Fruit fly (Drosophila melanogaster) whole organism, embryonic: ENCODE data around the gene kibra.

Experiments used
- B-H1 ChIP-seq: fragments of 200-800 bp; sonication (Bioruptor generic); IDR thresholded peaks from 3 replicates; pipeline ENCODE4 v1.3.6; 2022; ENCODE audit warnings: missing biosample characterization, missing genetic modification characterization
- CG10366 ChIP-seq: fragments of 200-800 bp; sonication (Bioruptor generic); IDR thresholded peaks from 2 replicates; pipeline ENCODE4 v1.3.6; 2022; ENCODE audit warnings: missing biosample characterization, missing genetic modification characterization
- CG10654 ChIP-seq: fragments of 200-800 bp; sonication (Bioruptor generic); optimal IDR thresholded peaks from 2 replicates; lab custom pipeline; 2016; ENCODE audit warnings: missing biosample characterization, missing genetic modification characterization
- CG11723 ChIP-seq: fragments of 200-800 bp; sonication (Bioruptor generic); optimal IDR thresholded peaks from 2 replicates; lab custom pipeline; 2017; ENCODE audit warnings: missing biosample characterization, mild to moderate bottlenecking, missing genetic modification characterization
- CG14441 ChIP-seq: fragments of 200-800 bp; sonication (Bioruptor generic); IDR thresholded peaks from 2 replicates; pipeline ENCODE4 v1.3.6; 2022; ENCODE audit warnings: missing biosample characterization, missing genetic modification characterization
- CG15073 ChIP-seq: fragments of 200-800 bp; sonication (Bioruptor generic); optimal IDR thresholded peaks from 2 replicates; lab custom pipeline; 2016; ENCODE audit warnings: missing biosample characterization, missing genetic modification characterization
- CG15269 ChIP-seq: fragments of 200-800 bp; sonication (Bioruptor generic); optimal IDR thresholded peaks from 2 replicates; lab custom pipeline; 2018; ENCODE audit warnings: missing biosample characterization, mild to moderate bottlenecking, missing genetic modification characterization, moderate library complexity
- CG2199 ChIP-seq: fragments of 200-800 bp; sonication (Bioruptor generic); IDR thresholded peaks from 3 replicates; pipeline ENCODE4 v1.3.6; 2022; ENCODE audit warnings: missing biosample characterization, missing genetic modification characterization
- CG30403 ChIP-seq: fragments of 200-800 bp; sonication (Bioruptor generic); optimal IDR thresholded peaks from 3 replicates; lab custom pipeline; 2016; ENCODE audit warnings: missing biosample characterization, missing genetic modification characterization
- CG31365 ChIP-seq: fragments of 200-800 bp; sonication (Bioruptor generic); optimal IDR thresholded peaks from 2 replicates; lab custom pipeline; 2018; ENCODE audit warnings: missing biosample characterization, mild to moderate bottlenecking, missing genetic modification characterization
- CG3281 ChIP-seq: fragments of 200-800 bp; sonication (Bioruptor generic); optimal IDR thresholded peaks from 3 replicates; lab custom pipeline; 2017; ENCODE audit warnings: missing biosample characterization, mild to moderate bottlenecking, missing genetic modification characterization
- CG34224 ChIP-seq: fragments of 200-800 bp; sonication (Bioruptor generic); IDR thresholded peaks from 3 replicates; pipeline ENCODE4 v1.3.6; 2022; ENCODE audit warnings: missing biosample characterization, missing genetic modification characterization; ENCODE audit not compliant: partially characterized antibody
- CG4730 ChIP-seq: fragments of 200-800 bp; sonication (Bioruptor generic); IDR thresholded peaks from 2 replicates; pipeline ENCODE4 v1.3.6; 2022; ENCODE audit warnings: missing biosample characterization, missing genetic modification characterization
- CG4820 ChIP-seq: fragments of 200-800 bp; sonication (Bioruptor generic); optimal IDR thresholded peaks from 3 replicates; lab custom pipeline; 2016; ENCODE audit warnings: missing biosample characterization, missing genetic modification characterization
- CG4854 ChIP-seq: fragments of 200-800 bp; sonication (Bioruptor generic); optimal IDR thresholded peaks from 2 replicates; lab custom pipeline; 2016; ENCODE audit warnings: missing biosample characterization, missing genetic modification characterization, inconsistent platforms
- CG8478 ChIP-seq: fragments of >200 bp; optimal IDR thresholded peaks from 2 replicates; lab custom pipeline; 2018
- CG9437 ChIP-seq: fragments of 200-800 bp; sonication (Bioruptor generic); optimal IDR thresholded peaks from 2 replicates; lab custom pipeline; 2018; ENCODE audit warnings: missing biosample characterization, mild to moderate bottlenecking, missing genetic modification characterization
- CkIIα-i1 ChIP-seq: fragments of 200-800 bp; sonication (Bioruptor generic); IDR thresholded peaks from 2 replicates; pipeline ENCODE4 v1.3.6; 2022; ENCODE audit warnings: missing biosample characterization, missing genetic modification characterization
- Dref ChIP-seq: fragments of 200-800 bp; sonication (Bioruptor generic); IDR thresholded peaks from 2 replicates; pipeline ENCODE4 v1.3.6; 2022; ENCODE audit warnings: missing biosample characterization, missing genetic modification characterization
- H2.0 ChIP-seq: fragments of 200-800 bp; sonication (Bioruptor generic); IDR thresholded peaks from 2 replicates; pipeline ENCODE4 v1.3.6; 2022; ENCODE audit warnings: missing biosample characterization, missing genetic modification characterization
- Hr3 ChIP-seq: fragments of 200-800 bp; sonication (Bioruptor generic); optimal IDR thresholded peaks from 3 replicates; lab custom pipeline; 2016; ENCODE audit warnings: missing biosample characterization, missing genetic modification characterization
- MBD-R2 ChIP-seq: fragments of 200-800 bp; sonication (Bioruptor generic); IDR thresholded peaks from 2 replicates; pipeline ENCODE4 v1.3.6; 2022; ENCODE audit warnings: missing biosample characterization, missing genetic modification characterization
- Meics ChIP-seq: fragments of 200-800 bp; sonication (Bioruptor generic); optimal IDR thresholded peaks from 2 replicates; lab custom pipeline; 2017; ENCODE audit warnings: missing biosample characterization, mild to moderate bottlenecking, missing genetic modification characterization
- Nf-YB ChIP-seq: fragments of 200-800 bp; sonication (Bioruptor generic); optimal IDR thresholded peaks from 3 replicates; lab custom pipeline; 2019; ENCODE audit warnings: missing biosample characterization, mild to moderate bottlenecking, missing genetic modification characterization, moderate library complexity
- Optix ChIP-seq: fragments of 200-800 bp; sonication (Bioruptor generic); IDR thresholded peaks from 3 replicates; pipeline ENCODE4 v1.3.6; 2022; ENCODE audit warnings: missing biosample characterization, missing genetic modification characterization
- Sry-β ChIP-seq: fragments of 200-800 bp; sonication (Bioruptor generic); optimal IDR thresholded peaks from 2 replicates; lab custom pipeline; 2018; ENCODE audit warnings: missing biosample characterization, mild to moderate bottlenecking, missing genetic modification characterization, moderate library complexity
- Ssrp ChIP-seq: fragments of 200-800 bp; sonication (Bioruptor generic); optimal IDR thresholded peaks from 2 replicates; lab custom pipeline; 2018; ENCODE audit warnings: missing biosample characterization, mild to moderate bottlenecking, missing genetic modification characterization, moderate library complexity
- ac ChIP-seq: fragments of 200-800 bp; sonication (Bioruptor generic); optimal IDR thresholded peaks from 3 replicates; lab custom pipeline; 2017; ENCODE audit warnings: missing biosample characterization, mild to moderate bottlenecking, missing genetic modification characterization
- ato ChIP-seq: fragments of 200-800 bp; sonication (Bioruptor generic); IDR thresholded peaks from 2 replicates; pipeline ENCODE4 v1.3.6; 2022; ENCODE audit warnings: missing biosample characterization, missing genetic modification characterization; ENCODE audit not compliant: partially characterized antibody
- cad ChIP-seq: fragments of >200 bp; optimal IDR thresholded peaks from 2 replicates; lab custom pipeline; 2017; ENCODE audit warnings: missing biosample characterization, missing genetic modification characterization
- cato ChIP-seq: fragments of 200-800 bp; sonication (Bioruptor generic); optimal IDR thresholded peaks from 2 replicates; lab custom pipeline; 2016; ENCODE audit warnings: missing biosample characterization, missing genetic modification characterization, borderline replicate concordance
- ci ChIP-seq: fragments of 200-800 bp; sonication (Bioruptor generic); IDR thresholded peaks from 3 replicates; pipeline ENCODE4 v1.3.6; 2022; ENCODE audit warnings: missing biosample characterization, missing genetic modification characterization
- danr ChIP-seq: fragments of 200-800 bp; sonication (Bioruptor generic); IDR thresholded peaks from 2 replicates; pipeline ENCODE4 v1.3.6; 2022; ENCODE audit warnings: missing biosample characterization, missing genetic modification characterization
- dati ChIP-seq: fragments of 200-800 bp; sonication (Bioruptor generic); IDR thresholded peaks from 2 replicates; pipeline ENCODE4 v1.3.6; 2022; ENCODE audit warnings: missing biosample characterization, missing genetic modification characterization
- eyg ChIP-seq: fragments of 200-800 bp; sonication (Bioruptor generic); optimal IDR thresholded peaks from 3 replicates; lab custom pipeline; 2016; ENCODE audit warnings: missing biosample characterization, missing genetic modification characterization
- fd102C ChIP-seq: fragments of 200-800 bp; sonication (Bioruptor generic); optimal IDR thresholded peaks from 2 replicates; lab custom pipeline; 2018; ENCODE audit warnings: missing biosample characterization, mild to moderate bottlenecking, missing genetic modification characterization, moderate library complexity
- gcm ChIP-seq: fragments of 200-800 bp; sonication (Bioruptor generic); optimal IDR thresholded peaks from 2 replicates; lab custom pipeline; 2019; ENCODE audit warnings: missing biosample characterization, mild to moderate bottlenecking, missing genetic modification characterization, moderate library complexity
- gfzf ChIP-seq: fragments of 200-800 bp; sonication (Bioruptor generic); optimal IDR thresholded peaks from 2 replicates; lab custom pipeline; 2016; ENCODE audit warnings: missing biosample characterization, mild to moderate bottlenecking, missing genetic modification characterization, moderate library complexity
- gsb-n ChIP-seq: fragments of 200-800 bp; sonication (Bioruptor generic); optimal IDR thresholded peaks from 3 replicates; lab custom pipeline; 2018; ENCODE audit warnings: missing biosample characterization, mild to moderate bottlenecking, missing genetic modification characterization
- lab ChIP-seq: fragments of 200-800 bp; sonication (Bioruptor generic); optimal IDR thresholded peaks from 3 replicates; lab custom pipeline; 2017; ENCODE audit warnings: missing biosample characterization, missing genetic modification characterization, mild to moderate bottlenecking, moderate library complexity, missing genetic modification reagents
- nom ChIP-seq: fragments of 200-800 bp; sonication (Bioruptor generic); optimal IDR thresholded peaks from 2 replicates; lab custom pipeline; 2017; ENCODE audit warnings: missing biosample characterization, missing genetic modification characterization, mild to moderate bottlenecking, moderate library complexity, missing genetic modification reagents
- phol ChIP-seq: fragments of 200-800 bp; sonication (Bioruptor generic); optimal IDR thresholded peaks from 3 replicates; lab custom pipeline; 2018; ENCODE audit warnings: missing biosample characterization, mild to moderate bottlenecking, missing genetic modification characterization, moderate library complexity
- row ChIP-seq: fragments of 200-800 bp; sonication (Bioruptor generic); IDR thresholded peaks from 3 replicates; pipeline ENCODE4 v1.3.6; 2022; ENCODE audit warnings: missing biosample characterization, missing genetic modification characterization
- slbo ChIP-seq: fragments of 200-800 bp; sonication (Bioruptor generic); IDR thresholded peaks from 2 replicates; pipeline ENCODE4 v1.3.6; 2022; ENCODE audit warnings: missing biosample characterization, missing genetic modification characterization
- sug ChIP-seq: fragments of 200-800 bp; optimal IDR thresholded peaks from 2 replicates; lab custom pipeline; 2019; ENCODE audit warnings: missing biosample characterization, mild to moderate bottlenecking, missing genetic modification characterization, moderate library complexity
- tin ChIP-seq: fragments of 200-800 bp; sonication (Bioruptor generic); optimal IDR thresholded peaks from 3 replicates; lab custom pipeline; 2016; ENCODE audit warnings: missing biosample characterization, missing genetic modification characterization
- toy ChIP-seq: fragments of 200-800 bp; sonication (Bioruptor generic); IDR thresholded peaks from 2 replicates; pipeline ENCODE4 v1.3.6; 2022; ENCODE audit warnings: missing biosample characterization, missing genetic modification characterization
- twi ChIP-seq: fragments of 200-800 bp; optimal IDR thresholded peaks from 2 replicates; lab custom pipeline; 2019; ENCODE audit warnings: missing biosample characterization, mild to moderate bottlenecking, missing genetic modification characterization, moderate library complexity
- wor ChIP-seq: fragments of 200-800 bp; sonication (Bioruptor generic); IDR thresholded peaks from 2 replicates; pipeline ENCODE4 v1.3.6; 2022; ENCODE audit warnings: missing biosample characterization, missing genetic modification characterization

Gene kibra

dm6 chr3R:14728713-14729685 lies 4.9 kb upstream of the kibra start (continued):
- TF ChIP-seq ato (GFP tag; lab: Robert Waterston, UW) (no peak), CG14441 (GFP tag; lab: Robert Waterston, UW) (peak; percentile 51; the same call in 1 of the 2 replicates), ac (no peak), gfzf (GFP tag; lab: Kevin White, UChicago) (peak; percentile 21), lab (GFP tag; lab: Kevin White, UChicago) (peak; percentile 64), Meics (peak; percentile 64), Ssrp (peak; percentile 67), toy (no peak), sug (tag; lab: Kevin White, UChicago) (no peak), eyg (GFP tag; lab: Kevin White, UChicago) (no peak), CG31365 (tag; lab: Kevin White, UChicago) (no peak), MBD-R2 (GFP tag; lab: Robert Waterston, UW) (peak; percentile 34; the same call in 1 of the 2 replicates), CG10654 (no peak), CG34224 (no peak), CG11723 (GFP tag; lab: Kevin White, UChicago) (peak; percentile 29), wor (GFP tag; lab: Robert Waterston, UW) (no peak), Dref (GFP tag; lab: Robert Waterston, UW) (no peak), gsb-n (tag; lab: Kevin White, UChicago) (no peak), Sry-β (GFP tag; lab: Kevin White, UChicago) (no peak), H2.0 (GFP tag; lab: Robert Waterston, UW) (peak; percentile 40; the same call in 1 of the 2 replicates), cato (GFP tag; lab: Kevin White, UChicago) (no peak), B-H1 (GFP tag; lab: Robert Waterston, UW) (peak; percentile 16; the same call in 1 of the 3 replicates), fd102C (no peak), CG10366 (GFP tag; lab: Robert Waterston, UW) (peak; percentile 67), CG9437 (GFP tag; lab: Kevin White, UChicago) (peak; percentile 30), ci (0 out of 3 replicates have a peak, but pooled peaks have one; percentile 31), gcm (GFP tag; lab: Kevin White, UChicago) (peak; percentile 35), Hr3 (GFP tag; lab: Kevin White, UChicago) (peak; percentile 45), nom (no peak), CG15269 (peak; percentile 82), CG30403 (GFP tag; lab: Kevin White, UChicago) (peak; percentile 62), CG2199 (GFP tag; lab: Robert Waterston, UW) (no peak), slbo (GFP tag; lab: Robert Waterston, UW) (peak; percentile 68), danr (GFP tag; lab: Robert Waterston, UW) (0 out of 2 replicates have a peak, but pooled peaks have one; percentile 26), Nf-YB (GFP tag; lab: Kevin White, UChicago) (peak; percentile 26), CG3281 (GFP tag; lab: Kevin White, UChicago) (peak; percentile 48), CG4820 (GFP tag; lab: Kevin White, UChicago) (peak; percentile 29), CkIIα-i1 (GFP tag; lab: Robert Waterston, UW) (no peak), twi (tag; lab: Kevin White, UChicago) (no peak), CG8478 (lab: Kevin White, UChicago) (no peak), Optix (GFP tag; lab: Robert Waterston, UW) (no peak), cad (GFP tag; lab: Kevin White, UChicago) (no peak), CG4730 (GFP tag; lab: Robert Waterston, UW) (peak; percentile 37; the same call in 1 of the 2 replicates), CG15073 (no peak), CG4854 (peak; percentile 19), row (GFP tag; lab: Robert Waterston, UW) (peak; percentile 61), phol (peak; percentile 35), tin (GFP tag; lab: Kevin White, UChicago) (no peak), dati (GFP tag; lab: Robert Waterston, UW) (no peak)
